Fruit fly (Drosophila melanogaster): ENCODE measurements around the gene p38c.

The p38c gene

dm6 chr3R:24161173-24161811, 11.3 kb upstream of the p38c start, which contains the start of the genes Myo95E and TBC1d7 (continued):
- TF ChIP-seq pita (GFP tag; optimal IDR thresholded peaks at IDR 0.05) (no peak), kah (GFP tag; optimal IDR thresholded peaks at IDR 0.05) (peak; percentile 47), CG12219 (GFP tag; optimal IDR thresholded peaks at IDR 0.05) (peak; percentile 63), CG30403 (GFP tag; optimal IDR thresholded peaks at IDR 0.05) (peak; percentile 92)

dm6 chr3R:24151924-24152809, 2.2 kb upstream of the p38c start, which contains the start of the genes p38a and CG6178:
Gene p38a (minus strand): TSS chr3R:24152321.
Gene CG6178 (plus strand): TSS chr3R:24152347.
- TF ChIP-seq CG3281 (GFP tag; optimal IDR thresholded peaks at IDR 0.05) (peak; percentile 99), btn (GFP tag; optimal IDR thresholded peaks at IDR 0.05) (no peak), MBD-R2 (GFP tag; IDR thresholded peaks at IDR 0.05) (peak; percentile 81), CG6689 (GFP tag; IDR thresholded peaks at IDR 0.05) (peak; percentile 98), sr (GFP tag; IDR thresholded peaks at IDR 0.05) (peak; percentile 68; the same call in 2 of the 3 replicates), NFAT (GFP tag; IDR thresholded peaks at IDR 0.05) (peak; percentile 95), CG10366 (GFP tag; IDR thresholded peaks at IDR 0.05) (peak; percentile 96), chn (GFP tag; optimal IDR thresholded peaks at IDR 0.05) (peak; percentile 46), CG9932 (GFP tag; IDR thresholded peaks at IDR 0.05) (peak; percentile 97), Atf6 (GFP tag; IDR thresholded peaks at IDR 0.05) (peak; percentile 92), lab (GFP tag; optimal IDR thresholded peaks at IDR 0.05) (peak; percentile 98), jing (GFP tag; optimal IDR thresholded peaks at IDR 0.05) (peak; percentile 82), fd64A (GFP tag; optimal IDR thresholded peaks at IDR 0.05) (peak; percentile 55), Deaf1 (tag; optimal IDR thresholded peaks at IDR 0.05) (peak; percentile 89), B-H1 (GFP tag; IDR thresholded peaks at IDR 0.05) (peak; percentile 95), gsb-n (tag; optimal IDR thresholded peaks at IDR 0.05) (peak; percentile 96), p53 (GFP tag; optimal IDR thresholded peaks at IDR 0.05) (no peak), Meics (GFP tag; optimal IDR thresholded peaks at IDR 0.05) (peak; percentile 98), CG7271 (tag; optimal IDR thresholded peaks at IDR 0.05) (peak; percentile 52), Med (GFP tag) (peak; percentile 84), Rx (GFP tag; IDR thresholded peaks at IDR 0.05) (peak; percentile 88), CG4424 (GFP tag; optimal IDR thresholded peaks at IDR 0.05) (peak; percentile 94), CG8765 (GFP tag; IDR thresholded peaks at IDR 0.05) (peak; percentile 78), CG31441 (GFP tag; IDR thresholded peaks at IDR 0.05) (peak; percentile 99), Optix (GFP tag; IDR thresholded peaks at IDR 0.05) (peak; percentile 90), kah (GFP tag; optimal IDR thresholded peaks at IDR 0.05) (peak; percentile 92), Hr3 (GFP tag; optimal IDR thresholded peaks at IDR 0.05) (peak; percentile 99), Eip74EF (GFP tag; optimal IDR thresholded peaks at IDR 0.05) (peak in 1 of 2 experiments; percentile 97), CG17829 (tag; optimal IDR thresholded peaks at IDR 0.05) (peak; percentile 98), lilli (GFP tag; optimal IDR thresholded peaks at IDR 0.05) (peak; percentile 73), CG1529 (GFP tag; optimal IDR thresholded peaks at IDR 0.05) (peak; percentile 80), CG12942 (GFP tag; optimal IDR thresholded peaks at IDR 0.05) (peak; percentile 95), jigr1 (GFP tag; IDR thresholded peaks at IDR 0.05) (peak; percentile 91; the same call in 2 of the 3 replicates), CG16815 (GFP tag; optimal IDR thresholded peaks at IDR 0.05) (peak; percentile 94), CG4360 (GFP tag; IDR thresholded peaks at IDR 0.05) (peak; percentile 54), NC2β (GFP tag; optimal IDR thresholded peaks at IDR 0.05) (no peak), CG15514 (GFP tag; optimal IDR thresholded peaks at IDR 0.05) (peak; percentile 89), gt (GFP tag; IDR thresholded peaks at IDR 0.05) (peak; percentile 86), klu (GFP tag; IDR thresholded peaks at IDR 0.05) (peak; percentile 96), CrebB (tag; optimal IDR thresholded peaks at IDR 0.05) (peak; percentile 82), pfk (GFP tag; optimal IDR thresholded peaks at IDR 0.05) (peak; percentile 43), Myb (GFP tag; optimal IDR thresholded peaks at IDR 0.05) (peak; percentile 33), bbx (GFP tag; IDR thresholded peaks at IDR 0.05; ENCODE audit: partially characterized antibody) (no peak; the same call in 1 of the 2 replicates)

Data from whole organism, embryonic.